ENCODE assay signal across 3 worm cellular contexts in genomic region chrX:5475164-5475576, ce11.
A peak's percentile ranks its signal among the peaks of the same experiment; 100 is the strongest.
TF ChIP-seq lines count a peak whose summit lies in the region.

No protein-coding gene starts in this region.

TF ChIP-seq in whole organism, L1 larva, 84 proteins besides CTCF, POLR2A, EP300 and RAD21 (continued from another document):
- TF ChIP-seq ets-5 (GFP tag; IDR thresholded peaks at IDR 0.05; lab: Robert Waterston, UW) (no peak), dsc-1 (tag; optimal IDR thresholded peaks at IDR 0.05; lab: Kevin White, UChicago) (no peak), sptf-1 (tag; optimal IDR thresholded peaks at IDR 0.05; lab: Kevin White, UChicago) (no peak), nhr-20 (tag; optimal IDR thresholded peaks at IDR 0.05; lab: Kevin White, UChicago) (peak; percentile 84), rnt-1 (tag; optimal IDR thresholded peaks at IDR 0.05; lab: Kevin White, UChicago) (peak; percentile 72), skn-1 (tag; optimal IDR thresholded peaks at IDR 0.05; lab: Kevin White, UChicago) (peak; percentile 69), nhr-47 (tag; optimal IDR thresholded peaks at IDR 0.05; lab: Kevin White, UChicago) (peak; percentile 50), ceh-63 (GFP tag; optimal IDR thresholded peaks at IDR 0.05; lab: Kevin White, UChicago) (no peak), unc-86 (tag; optimal IDR thresholded peaks at IDR 0.05; lab: Kevin White, UChicago) (no peak), irx-1 (tag; optimal IDR thresholded peaks at IDR 0.05; lab: Kevin White, UChicago) (peak; percentile 31), nhr-84 (tag; optimal IDR thresholded peaks at IDR 0.05; lab: Kevin White, UChicago) (no peak), nhr-11 (tag; optimal IDR thresholded peaks at IDR 0.05; lab: Kevin White, UChicago) (no peak), lin-35 (GFP tag; optimal IDR thresholded peaks at IDR 0.05; lab: Kevin White, UChicago) (peak; percentile 41 to 69), egl-27 (tag; optimal IDR thresholded peaks at IDR 0.05; lab: Kevin White, UChicago) (peak in 1 of 2 experiments; percentile 84), lin-13 (GFP tag; optimal IDR thresholded peaks at IDR 0.05; lab: Kevin White, UChicago) (no peak), lsy-2 (tag; optimal IDR thresholded peaks at IDR 0.05; lab: Kevin White, UChicago) (peak; percentile 35 to 72), nhr-77 (tag; optimal IDR thresholded peaks at IDR 0.05; lab: Kevin White, UChicago) (peak; percentile 85), mep-1 (tag; optimal IDR thresholded peaks at IDR 0.05; lab: Kevin White, UChicago) (peak; percentile 64), vab-15 (tag; optimal IDR thresholded peaks at IDR 0.05; lab: Kevin White, UChicago) (no peak), lin-15B (tag; optimal IDR thresholded peaks at IDR 0.05; lab: Kevin White, UChicago) (no peak), ama-1 (optimal IDR thresholded peaks at IDR 0.05; lab: Kevin White, UChicago) (no peak), aha-1 (tag; optimal IDR thresholded peaks at IDR 0.05; lab: Kevin White, UChicago) (no peak), tbx-2 (tag; optimal IDR thresholded peaks at IDR 0.05; lab: Kevin White, UChicago) (peak; percentile 72), mab-9 (GFP tag; IDR thresholded peaks at IDR 0.05; lab: Robert Waterston, UW) (0 out of 2 replicates have a peak, but pooled peaks have one; percentile 11), xbp-1 (tag; optimal IDR thresholded peaks at IDR 0.05; lab: Kevin White, UChicago) (peak; percentile 56), nhr-76 (tag; optimal IDR thresholded peaks at IDR 0.05; lab: Kevin White, UChicago) (peak; percentile 62), nhr-85 (tag; lab: Kevin White, UChicago) (peak; percentile 94), swsn-7 (tag; optimal IDR thresholded peaks at IDR 0.05; lab: Kevin White, UChicago) (peak; percentile 52), mef-2 (tag; optimal IDR thresholded peaks at IDR 0.05; lab: Kevin White, UChicago) (no peak), ztf-4 (tag; optimal IDR thresholded peaks at IDR 0.05; lab: Kevin White, UChicago) (peak; percentile 48), ces-1 (GFP tag; optimal IDR thresholded peaks at IDR 0.05; lab: Kevin White, UChicago) (no peak), C16A3.4 (tag; optimal IDR thresholded peaks at IDR 0.05; lab: Kevin White, UChicago) (peak; percentile 65), ceh-82 (tag; optimal IDR thresholded peaks at IDR 0.05; lab: Kevin White, UChicago) (peak in 1 of 3 experiments; percentile 45)

TF ChIP-seq in whole organism, L3 larva, 47 proteins besides CTCF, POLR2A, EP300 and RAD21 (continued from another document):
- peak; percentile 7 for TF ChIP-seq lsy-12 (tag; optimal IDR thresholded peaks at IDR 0.05; lab: Kevin White, UChicago)
- TF ChIP-seq unc-39 (tag; optimal IDR thresholded peaks at IDR 0.05; lab: Kevin White, UChicago): no peak
- no peak for TF ChIP-seq nhr-77 (tag; optimal IDR thresholded peaks at IDR 0.05; lab: Kevin White, UChicago)
- peak; percentile 45 for TF ChIP-seq hmg-11 (tag; optimal IDR thresholded peaks at IDR 0.05; lab: Kevin White, UChicago)
- peak; percentile 79 for TF ChIP-seq jun-1 (tag; optimal IDR thresholded peaks at IDR 0.05; lab: Kevin White, UChicago)
- TF ChIP-seq nhr-43 (tag; optimal IDR thresholded peaks at IDR 0.05; lab: Kevin White, UChicago; ENCODE audit: poor library complexity, severe bottlenecking): peak; percentile 60
- no peak for TF ChIP-seq ama-1 (optimal IDR thresholded peaks at IDR 0.05; lab: Kevin White, UChicago)
- TF ChIP-seq nhr-67 (tag; optimal IDR thresholded peaks at IDR 0.05; lab: Kevin White, UChicago): no peak
- no peak for TF ChIP-seq daf-12 (tag; optimal IDR thresholded peaks at IDR 0.05; lab: Kevin White, UChicago)
- TF ChIP-seq ztf-11 (tag; optimal IDR thresholded peaks at IDR 0.05; lab: Kevin White, UChicago): no peak
- no peak for TF ChIP-seq sea-2 (GFP tag; optimal IDR thresholded peaks at IDR 0.05; lab: Kevin White, UChicago)
- peak; percentile 35 for TF ChIP-seq tbx-2 (tag; optimal IDR thresholded peaks at IDR 0.05; lab: Kevin White, UChicago)
- TF ChIP-seq R02D3.7 (tag; optimal IDR thresholded peaks at IDR 0.05; lab: Kevin White, UChicago): no peak
- peak; percentile 99 for TF ChIP-seq nhr-25 (tag; optimal IDR thresholded peaks at IDR 0.05; lab: Kevin White, UChicago)
- TF ChIP-seq zag-1 (tag; optimal IDR thresholded peaks at IDR 0.05; lab: Kevin White, UChicago): no peak
- no peak for TF ChIP-seq unc-62 (GFP tag; optimal IDR thresholded peaks at IDR 0.05; lab: Kevin White, UChicago)
- TF ChIP-seq ceh-16 (tag; optimal IDR thresholded peaks at IDR 0.05; lab: Kevin White, UChicago): no peak
- no peak for TF ChIP-seq fkh-10 (GFP tag; optimal IDR thresholded peaks at IDR 0.05; lab: Kevin White, UChicago)
- TF ChIP-seq ztf-4 (tag; optimal IDR thresholded peaks at IDR 0.05; lab: Kevin White, UChicago): no peak
- peak; percentile 48 for TF ChIP-seq pqm-1 (tag; optimal IDR thresholded peaks at IDR 0.05; lab: Kevin White, UChicago)
- no peak for TF ChIP-seq aly-2 (tag; optimal IDR thresholded peaks at IDR 0.05; lab: Kevin White, UChicago)
- no peak for TF ChIP-seq nhr-11 (tag; optimal IDR thresholded peaks at IDR 0.05; lab: Kevin White, UChicago)
- TF ChIP-seq egl-27 (tag; optimal IDR thresholded peaks at IDR 0.05; lab: Kevin White, UChicago): peak; percentile 47
- no peak for TF ChIP-seq ceh-9 (tag; optimal IDR thresholded peaks at IDR 0.05; lab: Kevin White, UChicago)
- TF ChIP-seq skn-1 (tag; optimal IDR thresholded peaks at IDR 0.05; lab: Kevin White, UChicago): no peak
- TF ChIP-seq lin-15B (tag; optimal IDR thresholded peaks at IDR 0.05; lab: Kevin White, UChicago): peak; percentile 16
- TF ChIP-seq ZK546.5 (tag; optimal IDR thresholded peaks at IDR 0.05; lab: Kevin White, UChicago): no peak

TF ChIP-seq in whole organism, young adult, 124 proteins besides CTCF, POLR2A, EP300 and RAD21 (continued from another document):
- peak in 1 of 2 experiments; percentile 18 for TF ChIP-seq let-607 (tag; optimal IDR thresholded peaks at IDR 0.05; lab: Kevin White, UChicago)
- TF ChIP-seq ceh-27 (GFP tag; optimal IDR thresholded peaks at IDR 0.05; lab: Kevin White, UChicago): peak; percentile 75
- no peak for TF ChIP-seq F57A8.1 (GFP tag; optimal IDR thresholded peaks at IDR 0.05; lab: Kevin White, UChicago)
- TF ChIP-seq snpc-4 (GFP tag; optimal IDR thresholded peaks at IDR 0.05; lab: Kevin White, UChicago): no peak
- peak in 2 of 4 experiments; percentile 24 for TF ChIP-seq snpc-4 (tag; optimal IDR thresholded peaks at IDR 0.05; lab: Kevin White, UChicago)
- peak; percentile 38; the same call in 1 of the 2 replicates for TF ChIP-seq hmg-1.2 (GFP tag; IDR thresholded peaks at IDR 0.05; lab: Robert Waterston, UW)
- peak; percentile 50 for TF ChIP-seq akir-1 (GFP tag; optimal IDR thresholded peaks at IDR 0.05; lab: Kevin White, UChicago)
- no peak for TF ChIP-seq rpc-1 (optimal IDR thresholded peaks at IDR 0.05; lab: Kevin White, UChicago)
- TF ChIP-seq rpc-1 (tag; optimal IDR thresholded peaks at IDR 0.05; lab: Kevin White, UChicago): no peak
- TF ChIP-seq mcd-1 (GFP tag; IDR thresholded peaks at IDR 0.05; lab: Robert Waterston, UW): peak; percentile 34; the same call in 1 of the 2 replicates
- TF ChIP-seq cebp-2 (GFP tag; IDR thresholded peaks at IDR 0.05; lab: Robert Waterston, UW): no peak
- TF ChIP-seq F52B5.7 (tag; optimal IDR thresholded peaks at IDR 0.05; lab: Kevin White, UChicago): no peak
- no peak for TF ChIP-seq madf-8 (GFP tag; conservative IDR thresholded peaks at IDR 0.05; lab: Robert Waterston, UW)
- no peak for TF ChIP-seq hlh-26 (GFP tag; conservative IDR thresholded peaks at IDR 0.05; lab: Robert Waterston, UW)
- no peak for TF ChIP-seq ceh-58 (GFP tag; IDR thresholded peaks at IDR 0.05; lab: Robert Waterston, UW)
- TF ChIP-seq B0336.3 (GFP tag; IDR thresholded peaks at IDR 0.05; lab: Robert Waterston, UW): peak; percentile 41; the same call in 1 of the 2 replicates
- no peak for TF ChIP-seq snpc-3.4 (tag; optimal IDR thresholded peaks at IDR 0.05; lab: Kevin White, UChicago)
- TF ChIP-seq ZK185.1 (tag; optimal IDR thresholded peaks at IDR 0.05; lab: Kevin White, UChicago; ENCODE audit: poor library complexity, severe bottlenecking): peak; percentile 9
- peak; percentile 41; the same call in 1 of the 2 replicates for TF ChIP-seq rcor-1 (GFP tag; IDR thresholded peaks at IDR 0.05; lab: Robert Waterston, UW)
- TF ChIP-seq bed-1 (GFP tag; IDR thresholded peaks at IDR 0.05; lab: Robert Waterston, UW): no peak
